Fruit fly (Drosophila melanogaster): ENCODE results near the gene yuri.

DNA sequence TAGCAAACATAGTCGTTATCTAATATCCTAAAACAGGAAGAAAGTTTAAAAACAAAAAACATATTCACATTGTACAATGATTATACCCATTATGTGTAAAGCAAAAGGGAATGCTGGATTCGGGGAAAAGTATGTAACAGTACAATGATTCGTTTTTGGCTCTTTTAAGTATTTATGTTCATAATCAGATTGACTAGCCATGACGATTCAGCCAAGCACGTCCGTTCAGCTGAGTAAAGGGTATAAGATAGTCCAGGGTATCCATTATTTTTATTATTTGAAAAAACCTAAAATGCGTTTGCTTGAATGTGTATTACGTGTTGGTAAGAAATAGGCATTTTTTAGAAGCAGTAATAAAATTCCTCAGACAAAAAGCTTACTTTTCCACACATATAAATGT, 14.8 kb downstream of the yuri start:
- TF ChIP-seq CG34367 (tag; optimal IDR thresholded peaks at IDR 0.05) (no peak), EcR (GFP tag; optimal IDR thresholded peaks at IDR 0.05) (no peak)

Data from whole organism, pupa.